Fruit fly (Drosophila melanogaster) whole organism, pupa: Measurements from ENCODE around the gene dsd.

Source experiments
- CG10348 ChIP-seq: fragments of 200-800 bp; sonication (Bioruptor generic); IDR thresholded peaks from 2 replicates; pipeline ENCODE4 v1.3.6; 2022; ENCODE audit warnings: missing biosample characterization, missing genetic modification characterization
- CG12605 ChIP-seq: fragments of 200-800 bp; sonication (Bioruptor generic); IDR thresholded peaks from 2 replicates; pipeline ENCODE4 v1.3.6; 2022; ENCODE audit warnings: missing biosample characterization, missing genetic modification characterization
- CG13204 ChIP-seq: fragments of 200-800 bp; sonication (Bioruptor generic); optimal IDR thresholded peaks from 2 replicates; lab custom pipeline; 2018; ENCODE audit warnings: missing biosample characterization, mild to moderate bottlenecking, missing genetic modification characterization, moderate library complexity
- CG14655 ChIP-seq: fragments of 200-800 bp; sonication (Bioruptor generic); optimal IDR thresholded peaks from 3 replicates; lab custom pipeline; 2017; ENCODE audit warnings: mild to moderate bottlenecking, missing biosample characterization, missing genetic modification reagents, missing genetic modification characterization
- CG15710 ChIP-seq: fragments of 200-800 bp; sonication (Bioruptor generic); optimal IDR thresholded peaks from 2 replicates; lab custom pipeline; 2018; ENCODE audit warnings: missing biosample characterization, mild to moderate bottlenecking, missing genetic modification characterization, moderate library complexity
- CG17806 ChIP-seq: fragments of 200-800 bp; sonication (Bioruptor generic); optimal IDR thresholded peaks from 2 replicates; lab custom pipeline; 2018; ENCODE audit warnings: missing biosample characterization, mild to moderate bottlenecking, missing genetic modification characterization, moderate library complexity
- CG32121 ChIP-seq: fragments of 200-800 bp; sonication (Bioruptor generic); IDR thresholded peaks from 2 replicates; pipeline ENCODE4 v1.3.6; 2022; ENCODE audit warnings: missing biosample characterization, missing genetic modification characterization
- CG34367 ChIP-seq: fragments of 200-800 bp; sonication (Bioruptor generic); optimal IDR thresholded peaks from 2 replicates; lab custom pipeline; 2018; ENCODE audit warnings: missing biosample characterization, mild to moderate bottlenecking, missing genetic modification characterization
- CG4496 ChIP-seq: fragments of 200-800 bp; sonication (Bioruptor generic); IDR thresholded peaks from 3 replicates; pipeline ENCODE4 v1.3.6; 2022; ENCODE audit warnings: missing biosample characterization, missing genetic modification characterization
- CG8159 ChIP-seq: fragments of 200-800 bp; sonication (Bioruptor generic); optimal IDR thresholded peaks from 3 replicates; lab custom pipeline; 2018; ENCODE audit warnings: missing biosample characterization, mild to moderate bottlenecking, missing genetic modification characterization, moderate library complexity
- CG8301 ChIP-seq: fragments of 200-800 bp; sonication (Bioruptor generic); optimal IDR thresholded peaks from 2 replicates; lab custom pipeline; 2018; ENCODE audit warnings: missing biosample characterization, mild to moderate bottlenecking, missing genetic modification characterization
- CG9948 ChIP-seq: fragments of 200-800 bp; sonication (Bioruptor generic); optimal IDR thresholded peaks from 2 replicates; lab custom pipeline; 2018; ENCODE audit warnings: missing biosample characterization, mild to moderate bottlenecking, missing genetic modification characterization, moderate library complexity
- D1 ChIP-seq: fragments of 200-800 bp; sonication (Bioruptor generic); optimal IDR thresholded peaks from 2 replicates; lab custom pipeline; 2018; ENCODE audit warnings: missing biosample characterization, mild to moderate bottlenecking, missing genetic modification characterization, moderate library complexity
- EcR ChIP-seq: fragments of 200-800 bp; sonication (Bioruptor generic); optimal IDR thresholded peaks from 3 replicates; lab custom pipeline; 2019; ENCODE audit warnings: missing biosample characterization, missing genetic modification characterization, mild to moderate bottlenecking, moderate library complexity, missing genetic modification reagents
- Ets98B ChIP-seq: fragments of 200-800 bp; sonication (Bioruptor generic); IDR thresholded peaks from 2 replicates; pipeline ENCODE4 v1.3.6; 2022; ENCODE audit warnings: missing biosample characterization, missing genetic modification characterization
- Pif1A ChIP-seq: fragments of 200-800 bp; sonication (Bioruptor generic); optimal IDR thresholded peaks from 3 replicates; lab custom pipeline; 2016; ENCODE audit warnings: missing biosample characterization, missing genetic modification characterization
- Pif1B ChIP-seq: fragments of 200-800 bp; sonication (Bioruptor generic); optimal IDR thresholded peaks from 3 replicates; lab custom pipeline; 2016; ENCODE audit warnings: missing biosample characterization, missing genetic modification characterization
- Snoo ChIP-seq: fragments of 200-800 bp; sonication (Bioruptor generic); optimal IDR thresholded peaks from 3 replicates; lab custom pipeline; 2017; ENCODE audit warnings: missing biosample characterization, mild to moderate bottlenecking, missing genetic modification characterization, inconsistent platforms
- fd96Ca ChIP-seq: fragments of 200-800 bp; sonication (Bioruptor generic); IDR thresholded peaks from 3 replicates; pipeline ENCODE4 v1.3.6; 2022; ENCODE audit warnings: missing biosample characterization, missing genetic modification characterization
- gl ChIP-seq: fragments of 200-800 bp; sonication (Bioruptor generic); optimal IDR thresholded peaks from 2 replicates; lab custom pipeline; 2018; ENCODE audit warnings: missing biosample characterization, mild to moderate bottlenecking, missing genetic modification characterization
- rn ChIP-seq: fragments of 200-800 bp; sonication (Bioruptor generic); IDR thresholded peaks from 2 replicates; pipeline ENCODE4 v1.3.6; 2022; ENCODE audit warnings: missing biosample characterization, missing genetic modification characterization

The dsd gene

dm6 chr3R:27579422-27579821 is 27.8 kb downstream of the dsd start:
- no peak for TF ChIP-seq Pif1A (GFP tag; lab: Kevin White, UChicago)
- TF ChIP-seq fd96Ca (GFP tag; lab: Robert Waterston, UW), result no peak
- TF ChIP-seq rn, result no peak
- no peak for TF ChIP-seq EcR (GFP tag; lab: Kevin White, UChicago)
- TF ChIP-seq CG15710, result no peak
- TF ChIP-seq Ets98B (GFP tag; lab: Robert Waterston, UW), result no peak
- no peak for TF ChIP-seq CG32121
- no peak for TF ChIP-seq CG8159 (tag; lab: Kevin White, UChicago)
- TF ChIP-seq CG10348 (GFP tag; lab: Robert Waterston, UW), result no peak
- no peak for TF ChIP-seq CG17806
- TF ChIP-seq Snoo (tag; lab: Kevin White, UChicago), result no peak
- no peak for TF ChIP-seq gl
- no peak for TF ChIP-seq CG14655 (GFP tag; lab: Kevin White, UChicago)
- TF ChIP-seq CG4496 (GFP tag; lab: Robert Waterston, UW), result no peak
- no peak for TF ChIP-seq CG8301
- TF ChIP-seq CG9948 (tag; lab: Kevin White, UChicago), result no peak
- TF ChIP-seq D1, result no peak
- no peak for TF ChIP-seq CG34367 (tag; lab: Kevin White, UChicago)

DNA sequence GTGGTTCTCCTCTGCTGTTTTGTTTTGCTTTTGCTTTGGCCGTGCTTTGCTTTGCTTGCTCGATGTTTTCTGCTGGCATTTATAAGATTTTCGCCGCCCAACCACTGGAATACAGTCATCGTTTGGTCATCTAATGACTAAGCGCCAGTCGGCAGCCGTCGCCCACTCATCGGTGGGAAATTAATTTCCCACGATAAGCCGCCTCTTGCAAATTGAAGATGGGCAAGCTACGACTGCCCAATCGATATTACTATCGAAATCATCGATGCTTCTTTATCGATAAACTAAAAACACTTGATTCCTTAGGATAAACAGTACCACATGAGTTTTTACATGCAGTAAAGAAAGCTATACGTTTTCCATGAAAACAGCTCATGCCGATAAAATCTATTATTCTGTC is 36.5 kb downstream of the dsd start:
- TF ChIP-seq Pif1A (GFP tag; lab: Kevin White, UChicago) (no peak), Snoo (tag; lab: Kevin White, UChicago) (no peak), CG8301 (no peak), gl (no peak), CG32121 (no peak), rn (no peak), CG34367 (tag; lab: Kevin White, UChicago) (no peak), CG12605 (no peak), CG4496 (GFP tag; lab: Robert Waterston, UW) (no peak), CG17806 (no peak), fd96Ca (GFP tag; lab: Robert Waterston, UW) (no peak), Ets98B (GFP tag; lab: Robert Waterston, UW) (no peak), D1 (no peak), CG14655 (GFP tag; lab: Kevin White, UChicago) (no peak), CG15710 (no peak), CG13204 (GFP tag; lab: Kevin White, UChicago) (no peak), CG8159 (tag; lab: Kevin White, UChicago) (no peak), EcR (GFP tag; lab: Kevin White, UChicago) (no peak), CG10348 (GFP tag; lab: Robert Waterston, UW) (no peak)
- TF ChIP-seq, all 21 proteins: peak for 0

DNA sequence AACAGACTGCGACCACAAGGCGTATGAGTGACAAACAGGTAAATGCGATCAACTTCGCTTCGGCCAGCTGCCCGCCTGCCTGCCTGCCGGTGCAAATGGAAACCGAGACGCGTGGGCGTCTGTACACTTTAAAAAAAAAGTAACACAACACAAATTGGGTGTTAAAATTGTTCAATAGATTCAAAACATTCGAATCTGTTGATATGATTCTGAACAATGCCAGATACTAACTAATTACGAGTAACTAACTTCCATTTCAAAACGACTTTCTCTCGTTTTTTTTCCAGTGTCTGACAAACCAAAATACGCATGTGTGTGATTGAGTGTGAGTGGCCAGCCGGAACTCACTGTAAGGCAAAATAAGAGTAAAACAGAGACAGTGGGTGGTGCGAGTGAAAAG is 37.5 kb downstream of the dsd start:
- TF ChIP-seq fd96Ca (GFP tag; lab: Robert Waterston, UW) (peak; percentile 97), CG10348 (GFP tag; lab: Robert Waterston, UW) (peak; percentile 89), CG8159 (tag; lab: Kevin White, UChicago) (peak; percentile 82), CG14655 (GFP tag; lab: Kevin White, UChicago) (no peak), CG13204 (GFP tag; lab: Kevin White, UChicago) (no peak), CG12605 (peak; percentile 88), Pif1B (GFP tag; lab: Kevin White, UChicago) (peak; percentile 90), rn (peak; percentile 93), gl (peak; percentile 57), CG8301 (peak; percentile 94), CG17806 (peak; percentile 75), CG4496 (GFP tag; lab: Robert Waterston, UW) (peak; percentile 96), D1 (no peak), Pif1A (GFP tag; lab: Kevin White, UChicago) (peak; percentile 95), EcR (GFP tag; lab: Kevin White, UChicago) (peak; percentile 16), CG15710 (peak; percentile 70), Snoo (tag; lab: Kevin White, UChicago) (peak; percentile 88), CG9948 (tag; lab: Kevin White, UChicago) (peak; percentile 68), Ets98B (GFP tag; lab: Robert Waterston, UW) (peak; percentile 97), CG34367 (tag; lab: Kevin White, UChicago) (no peak), CG32121 (peak; percentile 97)

DNA sequence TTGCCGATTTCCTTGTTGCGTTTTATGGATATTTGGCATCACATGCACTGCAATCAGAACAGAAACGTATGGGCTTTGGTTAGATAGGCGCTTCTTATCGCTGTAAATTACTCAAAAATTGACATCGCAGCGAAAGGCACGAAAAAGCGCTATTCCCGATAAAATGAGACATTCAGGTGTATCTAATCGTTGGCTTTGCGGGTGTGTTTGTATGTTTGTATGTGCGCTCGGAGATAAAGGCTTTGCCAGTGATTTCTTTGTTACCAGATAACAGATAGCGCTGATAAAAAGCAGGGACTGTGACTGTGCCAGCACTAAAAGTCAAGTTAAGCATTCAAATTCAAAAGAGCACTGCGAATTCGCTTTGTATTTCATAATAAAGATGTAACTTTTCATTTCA is 38.7 kb downstream of the dsd start:
- TF ChIP-seq CG10348 (GFP tag; lab: Robert Waterston, UW) (no peak), gl (no peak), CG12605 (no peak), CG32121 (no peak), CG4496 (GFP tag; lab: Robert Waterston, UW) (no peak), Pif1A (GFP tag; lab: Kevin White, UChicago) (no peak), CG8301 (no peak), CG9948 (tag; lab: Kevin White, UChicago) (no peak), rn (no peak), CG15710 (no peak), Snoo (tag; lab: Kevin White, UChicago) (no peak), CG14655 (GFP tag; lab: Kevin White, UChicago) (no peak), CG34367 (tag; lab: Kevin White, UChicago) (no peak), Ets98B (GFP tag; lab: Robert Waterston, UW) (no peak), CG8159 (tag; lab: Kevin White, UChicago) (no peak), EcR (GFP tag; lab: Kevin White, UChicago) (no peak), D1 (no peak)

DNA sequence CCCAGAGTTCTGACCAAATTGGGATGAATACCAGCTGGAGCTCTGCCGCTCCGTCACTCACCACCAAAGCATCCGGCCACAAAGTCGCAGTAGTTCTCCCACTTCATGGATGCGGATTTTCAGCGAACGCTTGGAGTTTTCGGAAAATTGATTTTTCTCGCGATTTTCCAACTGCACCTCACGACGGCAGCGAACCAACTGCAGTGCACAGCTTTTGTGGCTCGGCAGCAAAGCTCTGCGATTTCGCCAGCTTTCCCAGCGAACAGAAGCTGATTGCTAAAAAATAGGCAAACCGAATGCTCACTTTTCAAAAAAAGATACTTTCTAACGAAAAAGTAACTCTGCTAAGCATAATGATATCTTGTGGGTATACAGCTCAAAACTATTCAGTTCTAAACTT is 46.1 kb downstream of the dsd start, which contains the start of gene CG5646:
Gene CG5646 (minus strand): TSS at position 206 of the 400 bp plus-strand sequence.
- TF ChIP-seq CG32121, result peak; percentile 76
- TF ChIP-seq fd96Ca (GFP tag; lab: Robert Waterston, UW), result peak; percentile 67; the same call in 2 of the 3 replicates
- TF ChIP-seq CG12605, result 0 out of 2 replicates have a peak, but pooled peaks have one; percentile 33
- peak; percentile 66; the same call in 1 of the 2 replicates for TF ChIP-seq Ets98B (GFP tag; lab: Robert Waterston, UW)
- no peak for TF ChIP-seq Snoo (tag; lab: Kevin White, UChicago)
- TF ChIP-seq CG4496 (GFP tag; lab: Robert Waterston, UW), result peak; percentile 67; the same call in 2 of the 3 replicates
- no peak for TF ChIP-seq CG13204 (GFP tag; lab: Kevin White, UChicago)
- TF ChIP-seq CG10348 (GFP tag; lab: Robert Waterston, UW), result no peak
- no peak for TF ChIP-seq CG8159 (tag; lab: Kevin White, UChicago)
